Worm (Caenorhabditis elegans) whole organism, midembryonic: ENCODE results near the gene C02B8.1.

ENCODE experiments used
- ztf-23 ChIP-seq: fragments of 200-800 bp; sonication (Bioruptor generic); IDR thresholded peaks from 2 replicates; pipeline ENCODE4 v1.3.6; 2022; ENCODE audit warnings: missing genetic modification reagents, missing genetic modification characterization, missing compliant biosample characterization
- ztf-29 ChIP-seq: fragments of 200-800 bp; sonication (Bioruptor generic); IDR thresholded peaks from 2 replicates; pipeline ENCODE4 v1.3.6; 2022; ENCODE audit warnings: missing genetic modification reagents, missing genetic modification characterization, missing compliant biosample characterization

- TF ChIP-seq ztf-23 (GFP tag; lab: Robert Waterston, UW) (no peak), ztf-29 (GFP tag; lab: Robert Waterston, UW) (no peak)
These were observed 45.7 kb downstream of the C02B8.1 start for ce11 chrX:8193213-8193612.
